Fruit fly (Drosophila melanogaster) whole organism, wandering third instar larva: ENCODE data around the gene aub.

Experiments used
- Jra ChIP-seq: sonication (Bioruptor generic); optimal IDR thresholded peaks from 2 replicates; lab custom pipeline; 2016; ENCODE audit warnings: missing biosample characterization, missing genetic modification characterization
- OdsH ChIP-seq: fragments of 200-800 bp; sonication (Bioruptor generic); optimal IDR thresholded peaks from 2 replicates; lab custom pipeline; 2016; ENCODE audit warnings: missing biosample characterization, mild to moderate bottlenecking, missing genetic modification characterization
- h ChIP-seq: fragments of 200-800 bp; sonication (Bioruptor generic); optimal IDR thresholded peaks from 3 replicates; lab custom pipeline; 2016; ENCODE audit warnings: missing biosample characterization, mild to moderate bottlenecking, missing genetic modification characterization
- jim ChIP-seq: fragments of 175-275, 200-325 bp; sonication (Bioruptor generic); optimal IDR thresholded peaks from 2 replicates; lab custom pipeline; 2016; ENCODE audit warnings: missing biosample characterization, mild to moderate bottlenecking, missing genetic modification characterization
- pan ChIP-seq: fragments of >200 bp; optimal IDR thresholded peaks from 2 replicates; lab custom pipeline; 2017

dm6 chr2L:10964493-10964892, 36.8 kb downstream of the aub start:
- TF ChIP-seq pan (lab: Kevin White, UChicago) (no peak), h (no peak), OdsH (no peak), jim (GFP tag; lab: Kevin White, UChicago) (no peak), Jra (GFP tag; lab: Kevin White, UChicago) (no peak)
